Fruit fly (Drosophila melanogaster) whole organism, embryonic: Measurements from ENCODE around the gene Ns4.
A peak's percentile ranks its signal among the peaks of the same experiment; 100 is the strongest.

Experiments
- Bgb ChIP-seq: fragments of 200-800 bp; sonication (Bioruptor generic); IDR thresholded peaks from 2 replicates; pipeline ENCODE4 v1.3.6; 2022; ENCODE audit warnings: missing biosample characterization, missing genetic modification characterization; ENCODE audit not compliant: partially characterized antibody
- CG10366 ChIP-seq: fragments of 200-800 bp; sonication (Bioruptor generic); IDR thresholded peaks from 2 replicates; pipeline ENCODE4 v1.3.6; 2022; ENCODE audit warnings: missing biosample characterization, missing genetic modification characterization
- CG10431 ChIP-seq: fragments of 200-800 bp; sonication (Bioruptor generic); optimal IDR thresholded peaks from 3 replicates; lab custom pipeline; 2018; ENCODE audit warnings: missing biosample characterization, mild to moderate bottlenecking, missing genetic modification characterization
- CG12744 ChIP-seq: fragments of 200-800 bp; sonication (Bioruptor generic); optimal IDR thresholded peaks from 2 replicates; lab custom pipeline; 2016; ENCODE audit warnings: missing biosample characterization, missing genetic modification characterization
- CG14050 ChIP-seq: fragments of 200-800 bp; sonication (Bioruptor generic); IDR thresholded peaks from 3 replicates; pipeline ENCODE4 v1.3.6; 2022; ENCODE audit warnings: missing biosample characterization, missing genetic modification characterization
- CG14441 ChIP-seq: fragments of 200-800 bp; sonication (Bioruptor generic); IDR thresholded peaks from 2 replicates; pipeline ENCODE4 v1.3.6; 2022; ENCODE audit warnings: missing biosample characterization, missing genetic modification characterization
- CG1603 ChIP-seq: fragments of 200-800 bp; sonication (Bioruptor generic); optimal IDR thresholded peaks from 2 replicates; lab custom pipeline; 2019; ENCODE audit warnings: missing biosample characterization, mild to moderate bottlenecking, missing genetic modification characterization, moderate library complexity
- CG17385 ChIP-seq: fragments of 200-800 bp; sonication (Bioruptor generic); optimal IDR thresholded peaks from 3 replicates; lab custom pipeline; 2018; ENCODE audit warnings: missing biosample characterization, mild to moderate bottlenecking, missing genetic modification characterization
- CG1832 ChIP-seq: fragments of 200-800 bp; sonication (Bioruptor generic); optimal IDR thresholded peaks from 2 replicates; lab custom pipeline; 2017; ENCODE audit warnings: missing biosample characterization, mild to moderate bottlenecking, missing genetic modification characterization, inconsistent platforms
- CG2129 ChIP-seq: fragments of 200-800 bp; sonication (Bioruptor generic); IDR thresholded peaks from 2 replicates; pipeline ENCODE4 v1.3.6; 2022; ENCODE audit warnings: missing biosample characterization, missing genetic modification characterization; ENCODE audit not compliant: partially characterized antibody
- CG3065 ChIP-seq: fragments of 200-800 bp; sonication (Bioruptor generic); optimal IDR thresholded peaks from 2 replicates; lab custom pipeline; 2016; ENCODE audit warnings: missing biosample characterization, missing genetic modification characterization
- CG32532 ChIP-seq: fragments of 200-800 bp; sonication (Bioruptor generic); IDR thresholded peaks from 2 replicates; pipeline ENCODE4 v1.3.6; 2022; ENCODE audit warnings: missing biosample characterization, missing genetic modification characterization
- CG3995 ChIP-seq: fragments of 200-800 bp; sonication (Bioruptor generic); optimal IDR thresholded peaks from 3 replicates; lab custom pipeline; 2016; ENCODE audit warnings: missing biosample characterization, missing genetic modification characterization
- CG6689 ChIP-seq: fragments of 200-800 bp; sonication (Bioruptor generic); IDR thresholded peaks from 2 replicates; pipeline ENCODE4 v1.3.6; 2022; ENCODE audit warnings: missing biosample characterization, missing genetic modification characterization
- CG6791 ChIP-seq: fragments of 200-800 bp; sonication (Bioruptor generic); IDR thresholded peaks from 3 replicates; pipeline ENCODE4 v1.3.6; 2022; ENCODE audit warnings: missing biosample characterization, missing genetic modification characterization; ENCODE audit not compliant: partially characterized antibody
- CG7928 ChIP-seq: fragments of 200-800 bp; sonication (Bioruptor generic); optimal IDR thresholded peaks from 2 replicates; lab custom pipeline; 2017; ENCODE audit warnings: missing biosample characterization, mild to moderate bottlenecking, missing genetic modification characterization
- CG7987 ChIP-seq: fragments of 200-800 bp; sonication (Bioruptor generic); optimal IDR thresholded peaks from 2 replicates; lab custom pipeline; 2018; ENCODE audit warnings: missing biosample characterization, mild to moderate bottlenecking, missing genetic modification characterization, moderate library complexity
- CG8290 ChIP-seq, 3 experiments: fragments of 200-800 bp; sonication (Bioruptor generic); optimal IDR thresholded peaks; 2 replicates each; lab custom pipeline; 2016 to 2019; ENCODE audit warnings: missing biosample characterization in 3 of 3, missing genetic modification characterization in 3 of 3, mild to moderate bottlenecking in 2 of 3, moderate library complexity in 1 of 3
- CG8388 ChIP-seq: fragments of 200-800 bp; sonication (Bioruptor generic); optimal IDR thresholded peaks from 2 replicates; lab custom pipeline; 2019; ENCODE audit warnings: missing biosample characterization, mild to moderate bottlenecking, missing genetic modification characterization, moderate library complexity
- E2f1 ChIP-seq: fragments of 200-800 bp; sonication (Bioruptor generic); IDR thresholded peaks from 2 replicates; pipeline ENCODE4 v1.3.6; 2022; ENCODE audit warnings: missing biosample characterization, missing genetic modification characterization
- HHEX ChIP-seq: fragments of 200-800 bp; sonication (Bioruptor generic); optimal IDR thresholded peaks from 3 replicates; lab custom pipeline; 2017; ENCODE audit warnings: missing biosample characterization, mild to moderate bottlenecking, missing genetic modification characterization, missing genetic modification reagents
- Hmr ChIP-seq: fragments of 200-800 bp; sonication (Bioruptor generic); optimal IDR thresholded peaks from 3 replicates; lab custom pipeline; 2017; ENCODE audit warnings: mild to moderate bottlenecking, missing biosample characterization, missing genetic modification reagents, missing genetic modification characterization
- Jarid2 ChIP-seq: fragments of 200-800 bp; sonication (Bioruptor generic); optimal IDR thresholded peaks from 3 replicates; lab custom pipeline; 2017; ENCODE audit warnings: mild to moderate bottlenecking, missing biosample characterization, missing genetic modification reagents, missing genetic modification characterization
- Myb ChIP-seq: fragments of 200-800 bp; sonication (Bioruptor generic); optimal IDR thresholded peaks from 2 replicates; lab custom pipeline; 2016; ENCODE audit warnings: missing biosample characterization, missing genetic modification characterization
- Neu2 ChIP-seq: fragments of 200-800 bp; sonication (Bioruptor generic); optimal IDR thresholded peaks from 3 replicates; lab custom pipeline; 2016; ENCODE audit warnings: missing biosample characterization, missing genetic modification characterization, borderline replicate concordance
- Vsx1 ChIP-seq: fragments of 200-800 bp; sonication (Bioruptor generic); optimal IDR thresholded peaks from 2 replicates; lab custom pipeline; 2017; ENCODE audit warnings: missing biosample characterization, mild to moderate bottlenecking, missing genetic modification characterization, missing genetic modification reagents
- ash1 ChIP-seq: fragments of 200-800 bp; sonication (Bioruptor generic); optimal IDR thresholded peaks from 2 replicates; lab custom pipeline; 2018; ENCODE audit warnings: missing biosample characterization, mild to moderate bottlenecking, missing genetic modification characterization
- bbx ChIP-seq: fragments of 200-800 bp; sonication (Bioruptor generic); IDR thresholded peaks from 2 replicates; pipeline ENCODE4 v1.3.6; 2022; ENCODE audit warnings: missing biosample characterization, missing genetic modification characterization; ENCODE audit not compliant: partially characterized antibody
- bcd ChIP-seq: fragments of 200-800 bp; sonication (Bioruptor generic); optimal IDR thresholded peaks from 2 replicates; lab custom pipeline; 2017; ENCODE audit warnings: missing biosample characterization, mild to moderate bottlenecking, missing genetic modification characterization
- chinmo ChIP-seq: fragments of 200-800 bp; sonication (Bioruptor generic); IDR thresholded peaks from 4 replicates; pipeline ENCODE4 v1.3.6; 2022; ENCODE audit warnings: missing biosample characterization, missing genetic modification characterization; ENCODE audit not compliant: partially characterized antibody
- chm ChIP-seq: fragments of 200-800 bp; sonication (Bioruptor generic); IDR thresholded peaks from 2 replicates; pipeline ENCODE4 v1.3.6; 2022; ENCODE audit warnings: missing biosample characterization, missing genetic modification characterization
- corto ChIP-seq: fragments of 200-800 bp; sonication (Bioruptor generic); optimal IDR thresholded peaks from 2 replicates; lab custom pipeline; 2016; ENCODE audit warnings: missing biosample characterization, mild to moderate bottlenecking, missing genetic modification characterization, moderate library complexity
- ewg ChIP-seq: fragments of 200-800 bp; sonication (Bioruptor generic); optimal IDR thresholded peaks from 3 replicates; lab custom pipeline; 2017; ENCODE audit warnings: mild to moderate bottlenecking, missing biosample characterization, missing genetic modification reagents, missing genetic modification characterization
- fd64A ChIP-seq: fragments of 200-800 bp; sonication (Bioruptor generic); optimal IDR thresholded peaks from 3 replicates; lab custom pipeline; 2018; ENCODE audit warnings: missing biosample characterization, mild to moderate bottlenecking, missing genetic modification characterization
- grau ChIP-seq: fragments of 200-800 bp; optimal IDR thresholded peaks from 3 replicates; lab custom pipeline; 2019; ENCODE audit warnings: missing biosample characterization, mild to moderate bottlenecking, missing genetic modification characterization, moderate library complexity
- grn ChIP-seq: fragments of 200-800 bp; sonication (Bioruptor generic); optimal IDR thresholded peaks from 3 replicates; lab custom pipeline; 2017; ENCODE audit warnings: missing biosample characterization, missing genetic modification characterization
- hbn ChIP-seq: fragments of 200-800 bp; sonication (Bioruptor generic); IDR thresholded peaks from 2 replicates; pipeline ENCODE4 v1.3.6; 2022; ENCODE audit warnings: missing biosample characterization, missing genetic modification characterization; ENCODE audit not compliant: partially characterized antibody
- kni ChIP-seq: fragments of 200-800 bp; sonication (Bioruptor generic); optimal IDR thresholded peaks from 3 replicates; lab custom pipeline; 2017; ENCODE audit warnings: mild to moderate bottlenecking, missing biosample characterization, missing genetic modification reagents, missing genetic modification characterization
- lab ChIP-seq: fragments of 200-800 bp; sonication (Bioruptor generic); optimal IDR thresholded peaks from 3 replicates; lab custom pipeline; 2017; ENCODE audit warnings: missing biosample characterization, missing genetic modification characterization, mild to moderate bottlenecking, moderate library complexity, missing genetic modification reagents
- maf-S ChIP-seq: fragments of 200-800 bp; sonication (Bioruptor generic); optimal IDR thresholded peaks from 2 replicates; lab custom pipeline; 2016; ENCODE audit warnings: missing biosample characterization, missing genetic modification characterization
- onecut ChIP-seq: fragments of 200-800 bp; sonication (Bioruptor generic); IDR thresholded peaks from 2 replicates; pipeline ENCODE4 v1.3.6; 2022; ENCODE audit warnings: missing biosample characterization, missing genetic modification characterization
- run ChIP-seq: fragments of 200-800 bp; sonication (Bioruptor generic); optimal IDR thresholded peaks from 3 replicates; lab custom pipeline; 2018; ENCODE audit warnings: missing biosample characterization, mild to moderate bottlenecking, missing genetic modification characterization
- slbo ChIP-seq: fragments of 200-800 bp; sonication (Bioruptor generic); IDR thresholded peaks from 2 replicates; pipeline ENCODE4 v1.3.6; 2022; ENCODE audit warnings: missing biosample characterization, missing genetic modification characterization
- stwl ChIP-seq: fragments of 200-800 bp; sonication (Bioruptor generic); optimal IDR thresholded peaks from 3 replicates; lab custom pipeline; 2018; ENCODE audit warnings: missing biosample characterization, mild to moderate bottlenecking, missing genetic modification characterization, moderate library complexity
- vnd ChIP-seq: fragments of 200-800 bp; sonication (Bioruptor generic); IDR thresholded peaks from 3 replicates; pipeline ENCODE4 v1.3.6; 2022; ENCODE audit warnings: missing biosample characterization, missing genetic modification characterization; ENCODE audit not compliant: partially characterized antibody
- zen ChIP-seq: fragments of 200-800 bp; sonication (Bioruptor generic); optimal IDR thresholded peaks from 3 replicates; lab custom pipeline; 2018; ENCODE audit warnings: missing biosample characterization, mild to moderate bottlenecking, missing genetic modification characterization, moderate library complexity
- zfh1 ChIP-seq: fragments of 200-800 bp; sonication (Bioruptor generic); IDR thresholded peaks from 3 replicates; pipeline ENCODE4 v1.3.6; 2022; ENCODE audit warnings: missing biosample characterization, missing genetic modification characterization

Ns4 gene

DNA sequence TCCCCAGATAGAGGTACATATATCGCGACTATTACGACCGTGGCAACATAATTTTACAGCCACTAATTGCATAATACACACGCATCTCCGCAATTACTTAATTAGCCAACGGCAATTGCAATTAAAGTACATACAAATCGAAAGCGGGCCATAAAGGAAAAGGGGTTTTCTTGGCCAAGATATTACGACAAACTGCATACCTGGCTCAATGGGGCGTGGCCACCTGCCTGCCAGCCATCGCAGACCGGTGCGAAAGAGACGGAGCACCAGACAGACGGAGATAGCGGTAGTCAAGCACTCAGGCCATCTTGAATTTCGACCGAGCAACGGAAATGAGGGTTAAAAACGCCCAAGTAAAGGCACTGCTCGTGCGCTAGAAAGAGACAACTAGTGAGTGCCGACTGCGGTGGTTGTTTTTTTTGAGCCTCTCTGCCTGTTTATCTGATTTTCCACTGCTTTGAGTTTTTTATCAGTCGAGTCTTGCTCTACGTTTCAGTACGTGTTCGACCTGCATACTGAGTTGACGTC is 18.0 kb downstream of the Ns4 start, which contains the start of gene cad (continued):
- no peak for TF ChIP-seq E2f1 (GFP tag; lab: Robert Waterston, UW)
- TF ChIP-seq CG6791 (GFP tag; lab: Robert Waterston, UW) = peak; percentile 48; the same call in 2 of the 3 replicates
- TF ChIP-seq ash1 (GFP tag; lab: Kevin White, UChicago) = peak; percentile 53
- TF ChIP-seq CG3065 = no peak
- 0 out of 2 replicates have a peak, but pooled peaks have one; percentile 18 for TF ChIP-seq CG6689
- TF ChIP-seq fd64A (GFP tag; lab: Kevin White, UChicago) = peak; percentile 33
- TF ChIP-seq chm (GFP tag; lab: Robert Waterston, UW) = peak; percentile 59
- peak; percentile 78; the same call in 2 of the 4 replicates for TF ChIP-seq chinmo (GFP tag; lab: Robert Waterston, UW)
- peak; percentile 59 for TF ChIP-seq CG7987 (GFP tag; lab: Kevin White, UChicago)
- TF ChIP-seq CG1603 (tag; lab: Kevin White, UChicago) = peak; percentile 25
- TF ChIP-seq CG12744 (GFP tag; lab: Kevin White, UChicago) = no peak
- TF ChIP-seq run = no peak
- TF ChIP-seq CG17385 (GFP tag; lab: Kevin White, UChicago) = peak; percentile 10
- TF ChIP-seq CG2129 (GFP tag; lab: Robert Waterston, UW) = no peak
- no peak for TF ChIP-seq CG7928 (GFP tag; lab: Kevin White, UChicago)
- TF ChIP-seq CG1832 (GFP tag; lab: Kevin White, UChicago) = peak; percentile 98
- peak; percentile 6 for TF ChIP-seq ewg (GFP tag; lab: Kevin White, UChicago)
- 0 out of 3 replicates have a peak, but pooled peaks have one; percentile 25 for TF ChIP-seq vnd (GFP tag; lab: Robert Waterston, UW)
- TF ChIP-seq stwl (tag; lab: Kevin White, UChicago) = no peak
- peak; percentile 97 for TF ChIP-seq grn (GFP tag; lab: Kevin White, UChicago)
- peak; percentile 45 for TF ChIP-seq zen (tag; lab: Kevin White, UChicago)
- peak; percentile 20; the same call in 1 of the 2 replicates for TF ChIP-seq bbx (GFP tag; lab: Robert Waterston, UW)
- TF ChIP-seq CG14050 = peak; percentile 51; the same call in 2 of the 3 replicates
- TF ChIP-seq CG10431 (GFP tag; lab: Kevin White, UChicago) = no peak
- TF ChIP-seq maf-S (GFP tag; lab: Kevin White, UChicago) = no peak
- TF ChIP-seq corto = no peak
- peak; percentile 12 for TF ChIP-seq grau
- TF ChIP-seq CG3995 (GFP tag; lab: Kevin White, UChicago) = no peak
- no peak for TF ChIP-seq Myb
- peak; percentile 5; the same call in 1 of the 2 replicates for TF ChIP-seq slbo (GFP tag; lab: Robert Waterston, UW)
- TF ChIP-seq CG10366 = peak; percentile 36; the same call in 1 of the 2 replicates
- TF ChIP-seq onecut = no peak
- TF ChIP-seq Vsx1 (GFP tag; lab: Kevin White, UChicago) = peak; percentile 12
- TF ChIP-seq hbn (GFP tag; lab: Robert Waterston, UW) = no peak
- peak; percentile 61; the same call in 1 of the 2 replicates for TF ChIP-seq CG14441
- TF ChIP-seq Jarid2 (GFP tag; lab: Kevin White, UChicago) = peak; percentile 61
- TF ChIP-seq Neu2 (GFP tag; lab: Kevin White, UChicago) = no peak
- peak; percentile 59; the same call in 1 of the 2 replicates for TF ChIP-seq Bgb (GFP tag; lab: Robert Waterston, UW)
- peak; percentile 2 for TF ChIP-seq CG8388 (GFP tag; lab: Kevin White, UChicago)
- TF ChIP-seq CG32532 = peak; percentile 52; the same call in 1 of the 2 replicates
- TF ChIP-seq kni (GFP tag; lab: Kevin White, UChicago) = no peak
- TF ChIP-seq lab (GFP tag; lab: Kevin White, UChicago) = peak; percentile 61
- no peak for TF ChIP-seq CG8290 (GFP tag; optimal IDR thresholded peaks at IDR 0.05; lab: Kevin White, UChicago)
- peak in 1 of 2 experiments; percentile 36 for TF ChIP-seq CG8290 (tag; optimal IDR thresholded peaks at IDR 0.05; lab: Kevin White, UChicago)
- TF ChIP-seq bcd = peak; percentile 27
- 0 out of 3 replicates have a peak, but pooled peaks have one; percentile 24 for TF ChIP-seq zfh1 (GFP tag; lab: Robert Waterston, UW)
- TF ChIP-seq HHEX (GFP tag; lab: Kevin White, UChicago) = peak; percentile 15
- TF ChIP-seq Hmr (GFP tag; lab: Kevin White, UChicago) = peak; percentile 48
